Worm (Caenorhabditis elegans): ENCODE data around the gene dmsr-4.

DNA sequence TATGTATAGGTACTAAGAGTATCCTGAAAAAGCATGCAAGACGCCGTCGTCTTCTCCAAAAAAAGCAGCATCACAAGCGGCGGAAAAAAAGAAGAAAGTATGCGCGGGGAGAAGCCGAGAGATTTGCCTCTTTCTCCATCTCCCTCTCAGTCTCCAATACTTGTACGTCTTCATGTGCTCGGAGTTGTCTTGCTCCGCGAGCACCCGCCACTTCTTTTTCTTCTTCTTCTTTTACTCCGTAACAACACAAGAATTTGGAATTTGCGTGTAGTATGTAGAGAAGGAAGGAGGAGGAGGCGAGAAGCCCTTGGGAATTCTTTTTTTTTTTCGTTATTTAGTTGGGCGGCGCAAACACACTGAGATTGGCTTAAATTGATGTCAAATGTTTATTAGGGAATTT lies 44.3 kb upstream of the dmsr-4 start:
- TF ChIP-seq tab-1 (GFP tag; IDR thresholded peaks at IDR 0.05): no peak
- TF ChIP-seq T22C8.4 (GFP tag; IDR thresholded peaks at IDR 0.05): no peak
- TF ChIP-seq ref-1 (GFP tag; conservative IDR thresholded peaks at IDR 0.05): no peak
- TF ChIP-seq klf-2 (GFP tag; conservative IDR thresholded peaks at IDR 0.05): no peak
- no peak for TF ChIP-seq flt-1 (GFP tag; IDR thresholded peaks at IDR 0.05)
- TF ChIP-seq med-1 (GFP tag; optimal IDR thresholded peaks at IDR 0.05; ENCODE audit: insufficient read depth): no peak
